Worm (Caenorhabditis elegans) whole organism, L4 larva: Measurements from ENCODE around the gene T05H4.4.

Experiments used
- hif-1 ChIP-seq, 2 experiments: sonication (generic microtip); optimal IDR thresholded peaks; 2 replicates each; lab custom pipeline; 2016 to 2017; ENCODE audit warnings: missing compliant biosample characterization in 2 of 2, missing genetic modification characterization in 2 of 2, missing genetic modification reagents in 2 of 2, missing genotype in 2 of 2, mild to moderate bottlenecking in 1 of 2
- lin-39 ChIP-seq: fragments of 150-350 bp; optimal IDR thresholded peaks from 2 replicates; lab custom pipeline; 2014; ENCODE audit warnings: missing biosample characterization, missing genetic modification reagents, missing genetic modification characterization
- nhr-237 ChIP-seq: sonication (generic microtip); optimal IDR thresholded peaks from 2 replicates; lab custom pipeline; 2017; ENCODE audit warnings: missing biosample characterization, missing genetic modification characterization
- pqm-1 ChIP-seq: sonication (generic microtip); optimal IDR thresholded peaks from 2 replicates; lab custom pipeline; 2017; ENCODE audit warnings: missing biosample characterization, missing genetic modification characterization

DNA sequence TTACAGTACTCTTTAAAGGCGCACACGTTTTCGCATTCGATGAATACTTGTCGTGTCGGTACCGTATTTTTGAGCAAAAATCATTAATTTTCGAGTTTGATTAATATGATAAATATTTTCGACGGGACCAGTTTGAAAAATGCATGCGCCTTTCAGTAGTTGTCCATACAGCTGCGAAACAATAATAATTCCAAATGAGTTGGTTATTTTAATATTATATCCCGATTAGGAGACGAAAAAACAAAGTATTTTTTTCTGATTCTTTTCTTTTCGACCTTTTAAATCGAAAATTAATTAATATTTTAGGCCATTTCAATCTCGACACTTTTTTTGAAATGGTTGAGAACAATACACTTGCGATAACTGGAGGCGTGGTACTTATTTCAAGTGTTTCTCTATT is at the start of gene T05H4.4:
- no peak for TF ChIP-seq hif-1 (tag; optimal IDR thresholded peaks at IDR 0.05; lab: Kevin White, UChicago)
- no peak for TF ChIP-seq nhr-237 (tag; lab: Kevin White, UChicago)
- TF ChIP-seq lin-39 (tag; lab: Kevin White, UChicago): no peak
- no peak for TF ChIP-seq pqm-1 (tag; lab: Kevin White, UChicago)
